Worm (Caenorhabditis elegans) whole organism, L1 larva: ENCODE data around the gene nhr-137.

ENCODE experiments used
- ceh-82 ChIP-seq, 3 experiments: fragments of 150-350 bp in 1 of 3; sonication (generic microtip) in 2 of 3; optimal IDR thresholded peaks; 2 replicates each; lab custom pipeline; 2014 to 2017; ENCODE audit warnings: missing biosample characterization in 3 of 3, missing genetic modification characterization in 3 of 3
- fkh-10 ChIP-seq: sonication (generic microtip); optimal IDR thresholded peaks from 2 replicates; lab custom pipeline; 2017; ENCODE audit warnings: missing biosample characterization, missing genetic modification reagents, missing genetic modification characterization
- fos-1 ChIP-seq: fragments of 150-350 bp; optimal IDR thresholded peaks from 2 replicates; lab custom pipeline; 2014; ENCODE audit warnings: missing biosample characterization, missing genetic modification characterization
- lsy-2 ChIP-seq, 2 experiments: fragments of 150-350 bp; optimal IDR thresholded peaks; 2 replicates each; lab custom pipeline; 2014; ENCODE audit warnings: missing biosample characterization in 2 of 2, missing genetic modification characterization in 2 of 2
- nhr-90 ChIP-seq: sonication (generic microtip); optimal IDR thresholded peaks from 2 replicates; lab custom pipeline; 2016; ENCODE audit warnings: mild to moderate bottlenecking, missing genetic modification characterization, missing compliant biosample characterization; ENCODE audit not compliant: poor library complexity
- skn-1 ChIP-seq: fragments of 150-350 bp; optimal IDR thresholded peaks from 2 replicates; lab custom pipeline; 2014; ENCODE audit warnings: missing biosample characterization, missing genetic modification characterization
- sox-4 ChIP-seq: sonication (generic microtip); optimal IDR thresholded peaks from 2 replicates; lab custom pipeline; 2016; ENCODE audit warnings: missing genetic modification characterization, missing compliant biosample characterization
- unc-62 ChIP-seq: fragments of 150-350 bp; optimal IDR thresholded peaks from 2 replicates; lab custom pipeline; 2014; ENCODE audit warnings: missing biosample characterization, missing genetic modification reagents, missing genetic modification characterization
- ztf-4 ChIP-seq: fragments of 150-350 bp; optimal IDR thresholded peaks from 2 replicates; lab custom pipeline; 2014; ENCODE audit warnings: missing biosample characterization, missing genetic modification characterization

DNA sequence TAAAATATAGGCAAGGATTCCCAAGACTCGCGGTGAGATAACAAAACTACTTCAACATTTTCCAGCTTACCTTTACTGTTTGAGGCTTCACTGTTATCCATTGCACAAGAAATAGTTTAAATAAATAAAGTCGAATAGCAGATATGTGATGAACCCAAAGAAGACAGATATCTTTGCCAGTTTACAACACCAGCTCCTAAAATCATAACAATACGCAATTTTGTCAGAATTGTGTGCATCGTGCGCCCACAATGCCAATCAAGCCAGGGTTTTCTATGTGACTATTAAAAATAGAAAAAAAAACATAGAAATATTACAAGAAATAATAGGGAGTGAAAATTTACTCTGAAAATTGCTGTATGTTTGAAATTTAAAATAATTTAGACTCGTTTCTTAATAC lies 13.9 kb upstream of the nhr-137 start, which contains the start of gene F38B6.8:
- TF ChIP-seq ceh-82 (tag; optimal IDR thresholded peaks at IDR 0.05; lab: Kevin White, UChicago) = no peak
- TF ChIP-seq sox-4 (tag; lab: Kevin White, UChicago) = no peak
- TF ChIP-seq ztf-4 = no peak
- no peak for TF ChIP-seq skn-1 (tag; lab: Kevin White, UChicago)
- no peak for TF ChIP-seq lsy-2 (tag; optimal IDR thresholded peaks at IDR 0.05; lab: Kevin White, UChicago)
- no peak for TF ChIP-seq unc-62
- no peak for TF ChIP-seq fos-1
- no peak for TF ChIP-seq fkh-10
- TF ChIP-seq nhr-90 (tag; lab: Kevin White, UChicago) = no peak
